Fruit fly (Drosophila melanogaster) whole organism, embryonic: ENCODE data around the gene CG14246.
A peak's percentile ranks its signal among the peaks of the same experiment; 100 is the strongest.

Experiments used
- Atf3 ChIP-seq: fragments of 200-800 bp; sonication (Bioruptor generic); optimal IDR thresholded peaks from 3 replicates; lab custom pipeline; 2016; ENCODE audit warnings: missing biosample characterization, missing genetic modification characterization
- Awh ChIP-seq: fragments of 200-800 bp; sonication (Bioruptor generic); IDR thresholded peaks from 2 replicates; pipeline ENCODE4, ENCODE4 v1.3.6; 2022; ENCODE audit warnings: missing biosample characterization, missing genetic modification characterization
- B-H2 ChIP-seq: fragments of 200-800 bp; sonication (Bioruptor generic); optimal IDR thresholded peaks from 2 replicates; lab custom pipeline; 2018; ENCODE audit warnings: missing biosample characterization, mild to moderate bottlenecking, missing genetic modification characterization
- Bdp1 ChIP-seq: fragments of 200-800 bp; sonication (Bioruptor generic); optimal IDR thresholded peaks from 3 replicates; lab custom pipeline; 2016; ENCODE audit warnings: missing biosample characterization, missing genetic modification characterization
- CG10366 ChIP-seq: fragments of 200-800 bp; sonication (Bioruptor generic); IDR thresholded peaks from 2 replicates; pipeline ENCODE4 v1.3.6; 2022; ENCODE audit warnings: missing biosample characterization, missing genetic modification characterization
- CG10462 ChIP-seq: fragments of 200-800 bp; sonication (Bioruptor generic); optimal IDR thresholded peaks from 2 replicates; lab custom pipeline; 2016; ENCODE audit warnings: missing biosample characterization, missing genetic modification characterization
- CG12391 ChIP-seq: fragments of 200-800 bp; sonication (Bioruptor generic); optimal IDR thresholded peaks from 3 replicates; lab custom pipeline; 2018; ENCODE audit warnings: missing biosample characterization, mild to moderate bottlenecking, missing genetic modification characterization, moderate library complexity
- CG13424 ChIP-seq: fragments of 200-800 bp; sonication (Bioruptor generic); optimal IDR thresholded peaks from 2 replicates; lab custom pipeline; 2019; ENCODE audit warnings: missing biosample characterization, mild to moderate bottlenecking, missing genetic modification characterization, moderate library complexity
- CG14050 ChIP-seq: fragments of 200-800 bp; sonication (Bioruptor generic); IDR thresholded peaks from 3 replicates; pipeline ENCODE4 v1.3.6; 2022; ENCODE audit warnings: missing biosample characterization, missing genetic modification characterization
- CG14860 ChIP-seq: fragments of 200-800 bp; sonication (Bioruptor generic); IDR thresholded peaks from 3 replicates; pipeline ENCODE4 v1.3.6; 2022; ENCODE audit warnings: missing biosample characterization, missing genetic modification characterization; ENCODE audit not compliant: partially characterized antibody
- CG1529 ChIP-seq: fragments of 200-800 bp; sonication (Bioruptor generic); optimal IDR thresholded peaks from 3 replicates; lab custom pipeline; 2018; ENCODE audit warnings: missing biosample characterization, missing genetic modification characterization
- CG15601 ChIP-seq: fragments of 200-800 bp; sonication (Bioruptor generic); optimal IDR thresholded peaks from 3 replicates; lab custom pipeline; 2019; ENCODE audit warnings: missing biosample characterization, mild to moderate bottlenecking, missing genetic modification characterization, moderate library complexity
- CG16813 ChIP-seq: fragments of 200-800 bp; sonication (Bioruptor generic); IDR thresholded peaks from 3 replicates; pipeline ENCODE4 v1.3.6; 2022; ENCODE audit warnings: missing biosample characterization, missing genetic modification characterization; ENCODE audit not compliant: partially characterized antibody
- CG17186 ChIP-seq: fragments of 200-800 bp; sonication (Bioruptor generic); optimal IDR thresholded peaks from 3 replicates; lab custom pipeline; 2017; ENCODE audit warnings: missing biosample characterization, missing genetic modification reagents, missing genetic modification characterization
- CG17568 ChIP-seq: fragments of 200-800 bp; sonication (Bioruptor generic); optimal IDR thresholded peaks from 2 replicates; lab custom pipeline; 2018; ENCODE audit warnings: missing biosample characterization, mild to moderate bottlenecking, missing genetic modification characterization, moderate library complexity
- CG17802 ChIP-seq: fragments of 200-800 bp; sonication (Bioruptor generic); optimal IDR thresholded peaks from 2 replicates; lab custom pipeline; 2018; ENCODE audit warnings: missing biosample characterization, mild to moderate bottlenecking, missing genetic modification characterization, moderate library complexity
- CG31224 ChIP-seq: fragments of 200-800 bp; sonication (Bioruptor generic); IDR thresholded peaks from 2 replicates; pipeline ENCODE4 v1.3.6; 2022; ENCODE audit warnings: missing biosample characterization, missing genetic modification characterization
- CG4282 ChIP-seq: fragments of 200-800 bp; sonication (Bioruptor generic); optimal IDR thresholded peaks from 2 replicates; lab custom pipeline; 2016; ENCODE audit warnings: missing biosample characterization, missing genetic modification characterization
- CG4360 ChIP-seq: fragments of 200-800 bp; sonication (Bioruptor generic); IDR thresholded peaks from 2 replicates; pipeline ENCODE4 v1.3.6; 2022; ENCODE audit warnings: missing biosample characterization, missing genetic modification characterization
- CG5245 ChIP-seq: fragments of 200-800 bp; sonication (Bioruptor generic); optimal IDR thresholded peaks from 3 replicates; lab custom pipeline; 2016; ENCODE audit warnings: missing biosample characterization, missing genetic modification characterization
- CG9797 ChIP-seq: fragments of 200-800 bp; sonication (Bioruptor generic); optimal IDR thresholded peaks from 3 replicates; lab custom pipeline; 2018; ENCODE audit warnings: missing biosample characterization, mild to moderate bottlenecking, missing genetic modification characterization
- CG9876 ChIP-seq: fragments of 200-800 bp; sonication (Bioruptor generic); optimal IDR thresholded peaks from 2 replicates; lab custom pipeline; 2016; ENCODE audit warnings: missing biosample characterization, missing genetic modification characterization
- CoRest ChIP-seq: fragments of 200-800 bp; sonication (Bioruptor generic); optimal IDR thresholded peaks from 3 replicates; lab custom pipeline; 2018; ENCODE audit warnings: missing biosample characterization, mild to moderate bottlenecking, missing genetic modification characterization, moderate library complexity
- Doc3 ChIP-seq: fragments of 200-800 bp; sonication (Bioruptor generic); IDR thresholded peaks from 3 replicates; pipeline ENCODE4 v1.3.6; 2022; ENCODE audit warnings: missing biosample characterization, missing genetic modification characterization; ENCODE audit not compliant: partially characterized antibody
- Dref ChIP-seq: fragments of 200-800 bp; sonication (Bioruptor generic); IDR thresholded peaks from 2 replicates; pipeline ENCODE4 v1.3.6; 2022; ENCODE audit warnings: missing biosample characterization, missing genetic modification characterization
- E2f2 ChIP-seq: fragments of 200-800 bp; sonication (Bioruptor generic); IDR thresholded peaks from 2 replicates; pipeline ENCODE4 v1.3.6; 2022; ENCODE audit warnings: missing biosample characterization, missing genetic modification characterization
- Ets97D ChIP-seq: fragments of 200-800 bp; sonication (Bioruptor generic); optimal IDR thresholded peaks from 3 replicates; lab custom pipeline; 2016; ENCODE audit warnings: missing biosample characterization, missing genetic modification characterization
- GATAe ChIP-seq: fragments of 200-800 bp; sonication (Bioruptor generic); conservative IDR thresholded peaks from 2 replicates; pipeline ENCODE4 v1.3.6; 2022; ENCODE audit warnings: missing biosample characterization, missing genetic modification characterization
- Hr3 ChIP-seq: fragments of 200-800 bp; sonication (Bioruptor generic); optimal IDR thresholded peaks from 3 replicates; lab custom pipeline; 2016; ENCODE audit warnings: missing biosample characterization, missing genetic modification characterization
- MESR4 ChIP-seq: fragments of 200-800 bp; sonication (Bioruptor generic); optimal IDR thresholded peaks from 2 replicates; lab custom pipeline; 2018; ENCODE audit warnings: missing biosample characterization, mild to moderate bottlenecking, missing genetic modification characterization, moderate library complexity
- Mrtf ChIP-seq: fragments of 200-800 bp; sonication (Bioruptor generic); IDR thresholded peaks from 3 replicates; pipeline ENCODE4 v1.3.6; 2022; ENCODE audit warnings: missing biosample characterization, missing genetic modification characterization
- Taf1 ChIP-seq: fragments of 200-800 bp; sonication (Bioruptor generic); IDR thresholded peaks from 2 replicates; pipeline ENCODE4 v1.3.6; 2022; ENCODE audit warnings: missing biosample characterization, missing genetic modification characterization
- Tbp ChIP-seq: fragments of >200 bp; optimal IDR thresholded peaks from 2 replicates; lab custom pipeline; 2018; ENCODE audit warnings: missing biosample characterization, missing genetic modification characterization
- Trl ChIP-seq, 3 experiments: fragments of >200 bp in 2 of 3; fragments of 200-800 bp in 1 of 3; sonication (Bioruptor generic) in 1 of 3; optimal IDR thresholded peaks; 2 replicates in 1 of 3; 3 replicates in 2 of 3; lab custom pipeline; 2016 to 2017; ENCODE audit warnings: missing biosample characterization in 1 of 3, missing genetic modification characterization in 1 of 3
- abd-A ChIP-seq: fragments of 200-800 bp; sonication (Bioruptor generic); optimal IDR thresholded peaks from 3 replicates; lab custom pipeline; 2019; ENCODE audit warnings: missing biosample characterization, mild to moderate bottlenecking, missing genetic modification characterization, moderate library complexity
- al ChIP-seq: fragments of 200-800 bp; sonication (Bioruptor generic); IDR thresholded peaks from 2 replicates; pipeline ENCODE4 v1.3.6; 2022; ENCODE audit warnings: missing biosample characterization, missing genetic modification characterization
- ash1 ChIP-seq: fragments of 200-800 bp; sonication (Bioruptor generic); optimal IDR thresholded peaks from 2 replicates; lab custom pipeline; 2018; ENCODE audit warnings: missing biosample characterization, mild to moderate bottlenecking, missing genetic modification characterization
- bsh ChIP-seq, 2 experiments: fragments of 200-800 bp; sonication (Bioruptor generic); optimal IDR thresholded peaks; 2 replicates each; lab custom pipeline; 2017 to 2018; ENCODE audit warnings: mild to moderate bottlenecking in 2 of 2, missing biosample characterization in 2 of 2, missing genetic modification characterization in 2 of 2, moderate library complexity in 1 of 2
- chif ChIP-seq, 2 experiments: fragments of 200-800 bp; sonication (Bioruptor generic); optimal IDR thresholded peaks; 3 replicates each; lab custom pipeline; 2016; ENCODE audit warnings: missing biosample characterization in 2 of 2, missing genetic modification characterization in 2 of 2
- disco-r ChIP-seq: fragments of 200-800 bp; sonication (Bioruptor generic); optimal IDR thresholded peaks from 2 replicates; lab custom pipeline; 2016; ENCODE audit warnings: missing biosample characterization, missing genetic modification characterization
- fd64A ChIP-seq: fragments of 200-800 bp; sonication (Bioruptor generic); optimal IDR thresholded peaks from 3 replicates; lab custom pipeline; 2018; ENCODE audit warnings: missing biosample characterization, mild to moderate bottlenecking, missing genetic modification characterization
- insv ChIP-seq, 2 experiments: fragments of 200-800 bp; sonication (Bioruptor generic); optimal IDR thresholded peaks; 3 replicates each; lab custom pipeline; 2016 to 2018; ENCODE audit warnings: missing biosample characterization in 2 of 2, missing genetic modification characterization in 2 of 2
- mam ChIP-seq: fragments of 200-800 bp; sonication (Bioruptor generic); optimal IDR thresholded peaks from 3 replicates; lab custom pipeline; 2016; ENCODE audit warnings: missing biosample characterization, missing genetic modification characterization
- nau ChIP-seq: fragments of 200-800 bp; sonication (Bioruptor generic); optimal IDR thresholded peaks from 3 replicates; lab custom pipeline; 2017; ENCODE audit warnings: missing biosample characterization, mild to moderate bottlenecking, missing genetic modification characterization, missing genetic modification reagents
- nerfin-1 ChIP-seq: fragments of 200-800 bp; sonication (Bioruptor generic); optimal IDR thresholded peaks from 3 replicates; lab custom pipeline; 2019; ENCODE audit warnings: missing biosample characterization, mild to moderate bottlenecking, missing genetic modification characterization, moderate library complexity
- pb ChIP-seq: fragments of 200-800 bp; sonication (Bioruptor generic); optimal IDR thresholded peaks from 3 replicates; lab custom pipeline; 2016; ENCODE audit warnings: missing biosample characterization, missing genetic modification characterization
- phol ChIP-seq: fragments of 200-800 bp; sonication (Bioruptor generic); optimal IDR thresholded peaks from 3 replicates; lab custom pipeline; 2018; ENCODE audit warnings: missing biosample characterization, mild to moderate bottlenecking, missing genetic modification characterization, moderate library complexity
- sim ChIP-seq: fragments of 200-800 bp; sonication (Bioruptor generic); IDR thresholded peaks from 2 replicates; pipeline ENCODE4 v1.3.6; 2022; ENCODE audit warnings: missing biosample characterization, missing genetic modification characterization
- slp2 ChIP-seq: fragments of 200-800 bp; sonication (Bioruptor generic); optimal IDR thresholded peaks from 2 replicates; lab custom pipeline; 2016; ENCODE audit warnings: missing biosample characterization, missing genetic modification characterization
- tll ChIP-seq, 2 experiments: fragments of 200-800 bp in 1 of 2; fragments of >200 bp in 1 of 2; sonication (Bioruptor generic) in 1 of 2; optimal IDR thresholded peaks; 2 replicates each; lab custom pipeline; 2017 to 2019; ENCODE audit warnings: missing biosample characterization in 2 of 2, missing genetic modification characterization in 2 of 2, mild to moderate bottlenecking in 1 of 2, moderate library complexity in 1 of 2
- unpg ChIP-seq: fragments of 200-800 bp; sonication (Bioruptor generic); optimal IDR thresholded peaks from 3 replicates; lab custom pipeline; 2018; ENCODE audit warnings: missing biosample characterization, mild to moderate bottlenecking, missing genetic modification characterization, moderate library complexity

The CG14246 gene

dm6 chr3R:26717295-26717694 lies 9.8 kb upstream of the CG14246 start, which contains the start of gene CG6425 (continued):
- no peak for TF ChIP-seq CG15601
- TF ChIP-seq chif (GFP tag; optimal IDR thresholded peaks at IDR 0.05; lab: Kevin White, UChicago) = no peak
- peak; percentile 14 for TF ChIP-seq Hr3 (GFP tag; lab: Kevin White, UChicago)
- no peak for TF ChIP-seq CG17568 (GFP tag; lab: Kevin White, UChicago)
- no peak for TF ChIP-seq Atf3 (GFP tag; lab: Kevin White, UChicago)
- peak in 1 of 2 experiments; percentile 6 for TF ChIP-seq bsh (GFP tag; optimal IDR thresholded peaks at IDR 0.05; lab: Kevin White, UChicago)
- TF ChIP-seq CG14860 (GFP tag; lab: Robert Waterston, UW) = no peak
- TF ChIP-seq nau = no peak
- TF ChIP-seq CoRest (tag; lab: Kevin White, UChicago) = peak; percentile 63
- TF ChIP-seq CG4282 (GFP tag; lab: Kevin White, UChicago) = no peak
- TF ChIP-seq Taf1 (GFP tag; lab: Robert Waterston, UW) = no peak
- TF ChIP-seq CG12391 (tag; lab: Kevin White, UChicago) = peak; percentile 35
- TF ChIP-seq Tbp (GFP tag; lab: Kevin White, UChicago) = no peak
- no peak for TF ChIP-seq Awh
- no peak for TF ChIP-seq Doc3 (GFP tag; lab: Robert Waterston, UW)
- no peak for TF ChIP-seq Bdp1 (GFP tag; lab: Kevin White, UChicago)
- TF ChIP-seq CG17186 (GFP tag; lab: Kevin White, UChicago) = no peak
- no peak for TF ChIP-seq al (GFP tag; lab: Robert Waterston, UW)
- peak; percentile 38; the same call in 1 of the 2 replicates for TF ChIP-seq CG10366 (GFP tag; lab: Robert Waterston, UW)
- TF ChIP-seq CG16813 (GFP tag; lab: Robert Waterston, UW) = 0 out of 3 replicates have a peak, but pooled peaks have one; percentile 30
- TF ChIP-seq disco-r (GFP tag; lab: Kevin White, UChicago) = no peak
- no peak for TF ChIP-seq CG31224 (GFP tag; lab: Robert Waterston, UW)
- no peak for TF ChIP-seq B-H2
- peak; percentile 6 for TF ChIP-seq Ets97D (GFP tag; lab: Kevin White, UChicago)
- TF ChIP-seq pb (GFP tag; lab: Kevin White, UChicago) = no peak
- TF ChIP-seq CG17802 (tag; lab: Kevin White, UChicago) = peak; percentile 55
- TF ChIP-seq GATAe = no peak
- TF ChIP-seq CG10462 (GFP tag; lab: Kevin White, UChicago) = no peak
- no peak for TF ChIP-seq Mrtf (GFP tag; lab: Robert Waterston, UW)
- TF ChIP-seq tll (GFP tag; optimal IDR thresholded peaks at IDR 0.05; lab: Kevin White, UChicago) = no peak
- no peak for TF ChIP-seq CG1529 (GFP tag; lab: Kevin White, UChicago)
- no peak for TF ChIP-seq CG5245 (GFP tag; lab: Kevin White, UChicago)
- TF ChIP-seq MESR4 (GFP tag; lab: Kevin White, UChicago) = no peak
- TF ChIP-seq unpg (GFP tag; lab: Kevin White, UChicago) = peak; percentile 15
- TF ChIP-seq mam (GFP tag; lab: Kevin White, UChicago) = peak; percentile 15
- no peak for TF ChIP-seq fd64A (GFP tag; lab: Kevin White, UChicago)
- TF ChIP-seq sim (GFP tag; lab: Robert Waterston, UW) = no peak
- TF ChIP-seq Dref = peak; percentile 44
- TF ChIP-seq ash1 (GFP tag; lab: Kevin White, UChicago) = no peak
- TF ChIP-seq phol (tag; lab: Kevin White, UChicago) = peak; percentile 51
- TF ChIP-seq abd-A (tag; lab: Kevin White, UChicago) = no peak
- TF ChIP-seq CG9876 (GFP tag; lab: Kevin White, UChicago) = no peak
- TF ChIP-seq insv (GFP tag; optimal IDR thresholded peaks at IDR 0.05; lab: Kevin White, UChicago) = no peak
- TF ChIP-seq CG14050 (GFP tag; lab: Robert Waterston, UW) = no peak
- TF ChIP-seq E2f2 (GFP tag; lab: Robert Waterston, UW) = peak; percentile 87
- peak; percentile 33 for TF ChIP-seq CG13424
- TF ChIP-seq slp2 (GFP tag; lab: Kevin White, UChicago) = no peak
- peak; percentile 31 for TF ChIP-seq CG9797 (GFP tag; lab: Kevin White, UChicago)
- no peak for TF ChIP-seq Trl (optimal IDR thresholded peaks at IDR 0.05; lab: Kevin White, UChicago)
- TF ChIP-seq Trl (GFP tag; optimal IDR thresholded peaks at IDR 0.05; lab: Kevin White, UChicago) = no peak
- TF ChIP-seq CG4360 (GFP tag; lab: Robert Waterston, UW) = no peak
- peak; percentile 15 for TF ChIP-seq nerfin-1
